Worm (Caenorhabditis elegans) whole organism, L4 larva: ENCODE results near the gene F14D12.1.

ENCODE experiments used
- ZK546.5 ChIP-seq, 2 experiments: sonication (generic microtip); optimal IDR thresholded peaks; 2 replicates each; lab custom pipeline; 2017; ENCODE audit warnings: missing biosample characterization in 2 of 2, missing genetic modification characterization in 2 of 2
- ama-1 ChIP-seq: fragments of 150-350 bp; optimal IDR thresholded peaks from 2 replicates; lab custom pipeline; 2014; ENCODE audit warnings: inconsistent platforms, mixed read lengths
- dmd-8 ChIP-seq: fragments of 200-800 bp; sonication (Bioruptor generic); IDR thresholded peaks from 2 replicates; pipeline ENCODE4 v1.3.6; 2022; ENCODE audit warnings: missing genetic modification characterization, missing compliant biosample characterization
- hlh-30 ChIP-seq: sonication (generic microtip); optimal IDR thresholded peaks from 2 replicates; lab custom pipeline; 2017; ENCODE audit warnings: antibody characterized with exemption, mild to moderate bottlenecking, missing genetic modification characterization, missing compliant biosample characterization; ENCODE audit not compliant: insufficient read depth
- lin-39 ChIP-seq: fragments of 150-350 bp; optimal IDR thresholded peaks from 2 replicates; lab custom pipeline; 2014; ENCODE audit warnings: missing biosample characterization, missing genetic modification reagents, missing genetic modification characterization
- nhr-10 ChIP-seq: fragments of 150-350 bp; optimal IDR thresholded peaks from 2 replicates; lab custom pipeline; 2014; ENCODE audit warnings: missing biosample characterization, missing genetic modification characterization
- unc-130 ChIP-seq: sonication (generic microtip); optimal IDR thresholded peaks from 2 replicates; lab custom pipeline; 2016; ENCODE audit warnings: missing genetic modification reagents, missing genetic modification characterization, missing compliant biosample characterization

DNA sequence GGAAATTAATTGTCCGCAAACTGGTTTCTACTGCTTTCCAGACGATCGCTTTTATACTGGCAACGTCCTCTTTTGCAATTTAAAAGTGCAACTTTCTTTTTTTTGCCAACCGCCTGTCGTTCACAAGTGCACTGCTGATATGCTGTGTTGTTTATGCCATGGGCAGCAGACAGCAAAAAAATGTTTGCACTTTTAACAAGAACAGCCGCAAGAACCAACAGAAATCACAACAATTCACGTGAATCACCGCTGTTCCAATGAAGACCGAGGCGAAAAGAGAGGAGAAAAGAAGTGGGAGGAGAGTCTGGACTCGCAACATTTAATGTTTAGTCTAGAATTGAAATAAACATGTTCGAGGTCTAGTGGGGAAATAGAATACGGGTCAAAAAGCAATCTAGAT, 50.2 kb downstream of the F14D12.1 start, which contains the start of gene T22B7.7:
- TF ChIP-seq unc-130 (no peak), nhr-10 (tag; lab: Kevin White, UChicago) (no peak), hlh-30 (peak; percentile 80), ama-1 (lab: Kevin White, UChicago) (no peak), lin-39 (tag; lab: Kevin White, UChicago) (no peak), ZK546.5 (tag; optimal IDR thresholded peaks at IDR 0.05; lab: Kevin White, UChicago) (no peak), dmd-8 (GFP tag; lab: Robert Waterston, UW) (no peak)
